Fruit fly (Drosophila melanogaster): ENCODE results near the gene bocks.

bocks gene

DNA sequence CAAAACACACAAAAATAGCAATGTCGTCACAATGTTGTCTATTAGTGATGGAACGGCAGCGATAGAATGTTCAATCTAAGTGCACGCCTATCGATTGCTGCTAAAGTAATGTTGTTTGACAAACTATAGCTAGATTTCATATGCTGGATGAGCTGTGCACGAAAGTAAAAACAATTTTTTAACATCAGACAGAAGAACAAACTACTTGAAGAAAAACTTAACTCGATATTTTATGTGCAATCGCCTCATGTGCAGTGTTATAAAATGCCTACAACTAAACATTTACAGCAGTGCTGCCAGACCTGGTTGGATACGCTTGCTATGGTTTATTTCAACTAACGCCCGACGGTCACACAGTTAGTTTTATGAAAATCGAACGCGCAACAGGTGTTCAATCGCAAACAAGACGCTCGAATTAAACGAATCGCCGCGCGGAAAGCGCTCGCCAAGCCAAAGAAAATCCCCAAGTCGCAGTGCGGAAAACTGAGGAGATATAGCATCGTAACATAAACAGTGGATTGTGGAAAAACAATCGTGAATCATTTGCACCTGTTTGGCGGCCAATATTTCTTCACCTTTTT, at the start of gene bocks, which contains the start of gene CG8312:
TSS of gene bocks (minus strand) at position 51 of the 581 bp plus-strand sequence.
TSS of gene CG8312 (plus strand) at position 358 of the 581 bp plus-strand sequence.
- TF ChIP-seq Sin3A (optimal IDR thresholded peaks at IDR 0.05) (no peak), Myc (optimal IDR thresholded peaks at IDR 0.05) (no peak), h (optimal IDR thresholded peaks at IDR 0.05) (no peak), psq (optimal IDR thresholded peaks at IDR 0.05) (no peak), insv (optimal IDR thresholded peaks at IDR 0.05) (no peak), ttk (optimal IDR thresholded peaks at IDR 0.05) (no peak)

DNA sequence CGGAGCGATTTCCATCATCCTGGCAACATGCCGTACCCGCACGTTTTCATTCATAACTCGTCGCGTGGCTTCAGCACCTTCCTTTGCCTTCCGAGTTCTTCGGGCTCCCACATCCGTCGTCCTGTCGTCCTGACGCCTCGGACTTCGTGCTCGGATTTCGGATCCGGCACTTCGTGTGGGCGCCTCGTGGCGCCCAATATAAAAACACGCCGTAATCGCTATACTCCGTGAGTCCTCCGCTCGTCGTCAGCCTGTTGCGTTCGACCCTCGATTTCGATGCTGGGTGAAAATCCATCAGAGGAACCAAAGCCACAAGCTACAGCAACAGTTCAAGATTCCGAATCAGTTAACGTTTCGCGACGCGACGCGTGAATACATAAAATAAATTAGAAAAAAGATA, 49.5 kb upstream of the bocks start:
- TF ChIP-seq Sin3A (optimal IDR thresholded peaks at IDR 0.05) = no peak
- no peak for TF ChIP-seq insv (optimal IDR thresholded peaks at IDR 0.05)
- no peak for TF ChIP-seq ttk (optimal IDR thresholded peaks at IDR 0.05)
- TF ChIP-seq h (optimal IDR thresholded peaks at IDR 0.05) = no peak
- no peak for TF ChIP-seq Myc (optimal IDR thresholded peaks at IDR 0.05)
- no peak for TF ChIP-seq psq (optimal IDR thresholded peaks at IDR 0.05)

DNA sequence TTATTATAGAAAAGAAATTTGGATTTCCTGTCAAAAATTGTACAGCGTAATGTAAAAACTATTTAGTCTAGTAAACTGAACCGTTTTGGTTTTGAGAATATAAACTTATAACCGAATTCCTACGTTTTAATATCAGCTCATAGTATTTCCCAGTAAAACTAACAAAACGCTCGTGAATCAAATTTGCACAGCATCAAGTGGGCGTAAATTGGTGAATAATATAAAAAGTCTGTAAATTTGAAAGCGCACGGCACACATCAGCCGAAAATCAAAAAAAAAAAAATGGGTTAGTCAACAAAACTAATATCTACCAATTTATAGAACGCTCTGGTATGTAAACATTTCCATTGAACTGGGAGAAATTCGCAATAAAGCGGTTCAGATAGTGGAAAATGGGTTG, 47.1 kb upstream of the bocks start, which contains the start of gene Dh44:
TSS of gene Dh44 (plus strand) at position 301 of the 400 bp plus-strand sequence.
- TF ChIP-seq Myc (optimal IDR thresholded peaks at IDR 0.05) (no peak), ttk (optimal IDR thresholded peaks at IDR 0.05) (no peak), Sin3A (optimal IDR thresholded peaks at IDR 0.05) (no peak), insv (optimal IDR thresholded peaks at IDR 0.05) (no peak), h (optimal IDR thresholded peaks at IDR 0.05) (no peak), psq (optimal IDR thresholded peaks at IDR 0.05) (no peak)

DNA sequence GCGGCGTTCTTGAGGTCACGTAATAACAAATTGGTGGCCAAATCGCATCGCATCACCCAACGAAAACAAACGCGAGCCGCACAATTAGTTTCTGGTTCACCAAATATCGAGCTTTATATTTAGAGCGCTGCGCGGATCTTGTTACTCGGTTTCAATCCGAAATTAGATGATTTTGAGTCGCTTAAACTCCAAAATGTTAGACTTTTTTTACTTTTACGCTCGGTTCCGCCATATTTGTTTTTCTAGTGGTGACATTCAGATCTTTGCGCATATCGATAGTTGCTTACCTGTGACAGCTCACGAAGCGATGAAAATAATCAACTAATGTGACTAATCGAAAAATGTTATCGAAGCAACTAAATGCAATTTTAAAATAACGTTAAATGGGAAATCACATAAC, 46.6 kb upstream of the bocks start, which contains the start of gene Scm:
TSS of gene Scm (minus strand) at position 251 of the 400 bp plus-strand sequence.
- TF ChIP-seq psq (optimal IDR thresholded peaks at IDR 0.05) (no peak), insv (optimal IDR thresholded peaks at IDR 0.05) (no peak), Myc (optimal IDR thresholded peaks at IDR 0.05) (no peak), h (optimal IDR thresholded peaks at IDR 0.05) (no peak), Sin3A (optimal IDR thresholded peaks at IDR 0.05) (no peak), ttk (optimal IDR thresholded peaks at IDR 0.05) (no peak)

DNA sequence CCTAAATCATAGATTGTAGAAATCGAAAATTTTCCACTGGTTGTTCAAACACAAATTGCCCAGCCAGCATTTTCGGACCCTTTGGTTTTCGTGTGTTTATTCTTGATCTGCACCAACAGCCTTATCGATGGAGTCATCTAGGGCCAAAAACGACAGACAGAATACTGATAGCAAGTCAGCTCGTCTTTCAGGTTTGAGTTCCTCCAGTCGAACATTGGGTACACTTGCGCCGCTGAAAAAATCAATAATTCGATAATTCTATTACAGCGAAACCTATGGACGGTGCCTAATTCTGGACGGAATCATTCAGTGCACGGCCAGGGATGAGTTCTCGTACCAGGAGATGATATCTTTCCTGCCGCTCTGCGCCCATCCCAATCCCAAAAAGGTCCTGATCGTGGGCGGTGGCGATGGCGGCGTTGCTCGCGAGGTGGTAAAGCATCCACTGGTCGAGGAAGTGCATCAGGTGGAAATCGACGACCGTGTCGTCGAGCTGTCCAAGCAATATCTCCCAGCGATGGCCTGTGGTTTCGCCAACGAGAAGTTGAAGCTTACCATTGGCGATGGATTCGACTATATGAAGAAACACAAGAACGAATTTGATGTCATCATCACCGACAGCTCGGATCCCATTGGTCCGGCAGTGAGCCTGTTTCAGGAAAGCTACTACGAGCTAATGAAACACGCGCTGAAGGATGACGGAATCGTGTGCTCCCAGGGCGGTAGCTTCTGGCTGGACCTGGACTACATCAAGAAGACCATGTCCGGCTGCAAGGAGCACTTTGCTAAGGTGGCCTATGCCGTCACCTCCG, 41.5 kb upstream of the bocks start:
- TF ChIP-seq psq (optimal IDR thresholded peaks at IDR 0.05) (no peak), h (optimal IDR thresholded peaks at IDR 0.05) (no peak), Myc (optimal IDR thresholded peaks at IDR 0.05) (no peak), ttk (optimal IDR thresholded peaks at IDR 0.05) (no peak), insv (optimal IDR thresholded peaks at IDR 0.05) (no peak), Sin3A (optimal IDR thresholded peaks at IDR 0.05) (no peak)

DNA sequence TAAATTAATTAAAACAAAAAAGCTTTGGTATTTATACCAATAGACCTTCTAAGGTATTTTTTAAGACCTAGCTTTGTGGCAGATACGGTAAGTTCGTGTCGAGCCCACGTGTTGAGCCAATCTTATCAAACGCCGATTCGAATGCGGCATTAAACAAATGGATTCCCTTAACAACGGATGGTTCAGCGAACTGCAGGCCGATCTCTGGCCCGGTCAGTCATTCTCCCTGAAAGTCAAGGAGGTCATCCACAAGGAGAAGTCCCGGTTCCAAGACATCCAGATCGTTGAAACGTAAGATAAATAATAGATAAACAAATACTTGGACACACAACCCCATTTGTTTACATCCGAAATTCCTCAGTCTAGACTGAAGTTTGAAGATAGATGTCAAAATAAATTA, 40.8 kb upstream of the bocks start, which contains the start of gene SpdS:
TSS of gene SpdS (plus strand) at position 78 of the 400 bp plus-strand sequence.
- TF ChIP-seq Sin3A (optimal IDR thresholded peaks at IDR 0.05) (no peak), insv (optimal IDR thresholded peaks at IDR 0.05) (no peak), psq (optimal IDR thresholded peaks at IDR 0.05) (no peak), ttk (optimal IDR thresholded peaks at IDR 0.05) (no peak), Myc (optimal IDR thresholded peaks at IDR 0.05) (no peak), h (optimal IDR thresholded peaks at IDR 0.05) (no peak)

DNA sequence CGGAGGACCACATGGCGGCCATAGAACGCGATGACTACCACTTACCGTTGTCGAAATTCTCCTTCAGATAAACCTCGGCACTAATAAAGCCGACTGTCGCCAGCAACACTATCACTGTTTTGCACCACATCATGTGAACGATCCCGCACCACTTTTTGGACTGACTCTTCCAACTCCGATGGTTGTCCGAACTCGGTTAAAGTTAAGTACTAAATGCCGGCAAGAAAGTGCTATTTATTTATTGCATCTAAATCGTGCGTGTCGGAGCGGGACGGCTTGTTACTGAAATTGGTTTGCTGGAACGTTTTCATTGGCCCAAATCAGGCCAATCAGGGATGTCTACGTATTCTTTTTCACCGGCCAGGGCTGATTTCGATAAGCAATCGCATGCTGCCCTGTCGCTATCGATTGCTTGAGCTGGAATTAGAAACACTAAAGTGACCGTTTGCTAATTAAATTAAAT, 39.9 kb upstream of the bocks start, which contains the start of gene Calr:
TSS of gene Calr (minus strand) at position 219 of the 463 bp plus-strand sequence.
- TF ChIP-seq psq (optimal IDR thresholded peaks at IDR 0.05) = no peak
- TF ChIP-seq h (optimal IDR thresholded peaks at IDR 0.05) = no peak
- no peak for TF ChIP-seq insv (optimal IDR thresholded peaks at IDR 0.05)

DNA sequence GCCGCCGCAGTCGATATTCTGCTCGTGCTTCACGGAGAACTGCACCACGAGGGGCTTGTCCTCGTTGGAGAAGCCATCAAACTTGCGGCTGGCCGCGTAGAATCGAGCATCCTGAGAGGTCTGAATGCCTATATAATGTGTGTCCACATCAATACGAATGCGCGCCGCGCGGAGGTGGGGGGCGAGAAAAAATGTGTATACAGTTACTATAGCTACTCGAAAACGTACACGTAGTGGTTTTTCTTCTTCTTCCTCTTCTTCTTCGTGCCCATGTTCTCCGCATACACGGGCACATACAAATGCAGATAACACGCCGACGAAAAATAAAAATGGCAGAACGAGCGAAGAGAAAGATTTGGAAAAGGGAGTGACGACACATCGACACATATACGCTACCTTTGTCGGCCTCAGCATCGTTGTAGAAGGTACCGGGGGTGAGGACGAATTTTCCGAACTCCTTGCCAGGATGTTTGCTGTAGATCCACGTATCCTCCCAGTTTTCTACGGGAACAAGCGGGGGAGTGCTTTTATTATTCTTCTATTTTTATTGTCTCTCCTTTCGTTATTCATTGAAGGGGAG, 39.3 kb upstream of the bocks start:
- no peak for TF ChIP-seq psq (optimal IDR thresholded peaks at IDR 0.05)
- TF ChIP-seq insv (optimal IDR thresholded peaks at IDR 0.05) = no peak
- TF ChIP-seq h (optimal IDR thresholded peaks at IDR 0.05) = no peak
- TF ChIP-seq Myc (optimal IDR thresholded peaks at IDR 0.05) = no peak
- TF ChIP-seq ttk (optimal IDR thresholded peaks at IDR 0.05) = no peak
- TF ChIP-seq Sin3A (optimal IDR thresholded peaks at IDR 0.05) = no peak

DNA sequence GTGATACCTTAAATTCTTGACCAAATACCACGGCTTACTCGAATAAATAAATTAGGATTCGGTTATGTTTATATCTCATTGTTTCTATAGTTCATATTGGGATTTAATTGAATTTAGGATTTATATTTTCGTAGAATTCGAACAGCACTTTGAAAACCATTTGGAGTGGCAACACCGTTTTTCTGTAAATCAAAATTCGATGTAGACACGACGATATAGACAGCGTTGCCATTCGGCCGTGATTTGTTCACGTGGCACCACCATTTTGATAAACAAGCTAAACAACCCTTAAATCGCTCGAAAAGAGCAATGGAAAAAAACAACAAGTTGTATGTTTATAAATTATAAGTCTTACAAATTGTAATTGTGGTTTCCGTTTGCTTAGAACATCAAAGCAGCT, 37.8 kb upstream of the bocks start:
- no peak for TF ChIP-seq ttk (optimal IDR thresholded peaks at IDR 0.05)
- TF ChIP-seq Myc (optimal IDR thresholded peaks at IDR 0.05) = no peak
- no peak for TF ChIP-seq psq (optimal IDR thresholded peaks at IDR 0.05)
- no peak for TF ChIP-seq insv (optimal IDR thresholded peaks at IDR 0.05)
- TF ChIP-seq h (optimal IDR thresholded peaks at IDR 0.05) = no peak
- TF ChIP-seq Sin3A (optimal IDR thresholded peaks at IDR 0.05) = no peak

DNA sequence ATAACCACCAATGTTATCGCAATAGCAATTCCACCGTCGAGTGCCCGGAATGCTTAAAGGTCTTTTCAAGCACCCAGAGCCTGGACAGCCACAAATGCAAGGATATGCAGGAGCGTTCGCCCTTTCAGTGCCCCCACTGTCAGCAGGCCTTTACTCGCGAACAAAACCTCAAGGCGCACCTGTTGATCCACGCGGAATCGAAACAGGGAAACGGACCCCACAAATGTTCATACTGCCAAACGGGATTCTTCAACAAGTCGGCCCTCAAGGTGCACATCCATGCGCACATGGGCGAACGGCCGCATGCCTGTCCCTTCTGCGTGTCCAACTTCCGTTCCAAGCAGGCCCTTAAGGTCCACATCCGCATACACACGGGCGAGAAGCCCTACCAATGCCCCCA, 37.2 kb upstream of the bocks start:
- TF ChIP-seq Sin3A (optimal IDR thresholded peaks at IDR 0.05) = no peak
- no peak for TF ChIP-seq h (optimal IDR thresholded peaks at IDR 0.05)
- no peak for TF ChIP-seq insv (optimal IDR thresholded peaks at IDR 0.05)
- no peak for TF ChIP-seq Myc (optimal IDR thresholded peaks at IDR 0.05)
- no peak for TF ChIP-seq ttk (optimal IDR thresholded peaks at IDR 0.05)
- TF ChIP-seq psq (optimal IDR thresholded peaks at IDR 0.05) = no peak

DNA sequence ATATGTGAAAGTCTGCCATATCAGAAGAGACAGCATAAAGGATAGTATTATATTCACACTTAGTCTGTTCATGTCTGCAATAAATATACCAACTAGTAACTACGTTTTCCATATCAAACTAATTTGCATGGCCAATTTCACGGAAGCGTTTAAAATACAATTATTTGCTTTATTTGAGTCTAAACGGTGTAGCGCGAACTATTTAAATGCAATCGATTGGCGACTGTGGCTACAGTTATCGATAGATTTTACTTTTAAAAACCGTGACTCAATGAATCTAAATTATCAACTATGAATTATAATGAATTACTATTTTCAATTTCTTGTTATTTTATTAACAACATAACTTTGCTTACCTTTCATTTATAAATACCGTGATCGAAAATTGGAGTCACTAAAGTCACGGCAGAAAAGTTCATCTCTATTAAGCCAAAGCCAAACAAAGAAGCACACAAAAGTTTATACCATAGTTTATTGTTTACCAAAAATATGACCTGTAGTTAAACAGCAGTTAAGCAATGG, 36.1 kb upstream of the bocks start, which contains the start of the genes CG9427 and CG8319:
TSS of gene CG9427 (minus strand) at position 51 of the 522 bp plus-strand sequence.
TSS of gene CG8319 (plus strand) at position 442 of the 522 bp plus-strand sequence.
- no peak for TF ChIP-seq insv (optimal IDR thresholded peaks at IDR 0.05)
- no peak for TF ChIP-seq Sin3A (optimal IDR thresholded peaks at IDR 0.05)
- TF ChIP-seq ttk (optimal IDR thresholded peaks at IDR 0.05) = no peak
- TF ChIP-seq Myc (optimal IDR thresholded peaks at IDR 0.05) = no peak
- TF ChIP-seq psq (optimal IDR thresholded peaks at IDR 0.05) = no peak
- TF ChIP-seq h (optimal IDR thresholded peaks at IDR 0.05) = no peak

All from Kc167 (cell line).